Fruit fly (Drosophila melanogaster) whole organism, embryonic: ENCODE measurements around the gene CG2533.
A peak's percentile ranks its signal among the peaks of the same experiment; 100 is the strongest.

Experiments
- Atf-2 ChIP-seq: fragments of 200-800 bp; sonication (Bioruptor generic); optimal IDR thresholded peaks from 2 replicates; lab custom pipeline; 2016; ENCODE audit warnings: missing biosample characterization, missing genetic modification characterization
- Atf6 ChIP-seq: fragments of 200-800 bp; sonication (Bioruptor generic); IDR thresholded peaks from 2 replicates; pipeline ENCODE4 v1.3.6; 2022; ENCODE audit warnings: missing biosample characterization, missing genetic modification characterization
- CG11695 ChIP-seq: fragments of 200-800 bp; sonication (Bioruptor generic); IDR thresholded peaks from 3 replicates; pipeline ENCODE4 v1.3.6; 2022; ENCODE audit warnings: missing biosample characterization, missing genetic modification characterization
- CG11723 ChIP-seq: fragments of 200-800 bp; sonication (Bioruptor generic); optimal IDR thresholded peaks from 2 replicates; lab custom pipeline; 2017; ENCODE audit warnings: missing biosample characterization, mild to moderate bottlenecking, missing genetic modification characterization
- CG12104 ChIP-seq: fragments of 200-800 bp; sonication (Bioruptor generic); optimal IDR thresholded peaks from 3 replicates; lab custom pipeline; 2016; ENCODE audit warnings: missing biosample characterization, missing genetic modification characterization
- CG13287 ChIP-seq: fragments of 200-800 bp; sonication (Bioruptor generic); IDR thresholded peaks from 2 replicates; pipeline ENCODE4 v1.3.6; 2022; ENCODE audit warnings: missing biosample characterization, missing genetic modification characterization; ENCODE audit not compliant: partially characterized antibody
- CG15601 ChIP-seq: fragments of 200-800 bp; sonication (Bioruptor generic); optimal IDR thresholded peaks from 3 replicates; lab custom pipeline; 2019; ENCODE audit warnings: missing biosample characterization, mild to moderate bottlenecking, missing genetic modification characterization, moderate library complexity
- CG17359 ChIP-seq: fragments of 200-800 bp; sonication (Bioruptor generic); optimal IDR thresholded peaks from 3 replicates; lab custom pipeline; 2018; ENCODE audit warnings: missing biosample characterization, mild to moderate bottlenecking, missing genetic modification characterization, moderate library complexity
- CG18011 ChIP-seq: fragments of 200-800 bp; sonication (Bioruptor generic); optimal IDR thresholded peaks from 2 replicates; lab custom pipeline; 2017; ENCODE audit warnings: missing biosample characterization, missing genetic modification characterization, mild to moderate bottlenecking, moderate library complexity, missing genotype
- CG30020 ChIP-seq: fragments of 200-800 bp; optimal IDR thresholded peaks from 2 replicates; lab custom pipeline; 2019; ENCODE audit warnings: missing biosample characterization, mild to moderate bottlenecking, missing genetic modification characterization, moderate library complexity
- CG3065 ChIP-seq: fragments of 200-800 bp; sonication (Bioruptor generic); optimal IDR thresholded peaks from 2 replicates; lab custom pipeline; 2016; ENCODE audit warnings: missing biosample characterization, missing genetic modification characterization
- CG31365 ChIP-seq: fragments of 200-800 bp; sonication (Bioruptor generic); optimal IDR thresholded peaks from 2 replicates; lab custom pipeline; 2018; ENCODE audit warnings: missing biosample characterization, mild to moderate bottlenecking, missing genetic modification characterization
- CG33213 ChIP-seq: fragments of 200-800 bp; sonication (Bioruptor generic); optimal IDR thresholded peaks from 3 replicates; lab custom pipeline; 2016; ENCODE audit warnings: missing biosample characterization, missing genetic modification characterization
- CG3995 ChIP-seq: fragments of 200-800 bp; sonication (Bioruptor generic); optimal IDR thresholded peaks from 3 replicates; lab custom pipeline; 2016; ENCODE audit warnings: missing biosample characterization, missing genetic modification characterization
- CG5953 ChIP-seq: fragments of 200-800 bp; sonication (Bioruptor generic); IDR thresholded peaks from 2 replicates; pipeline ENCODE4 v1.3.6; 2022; ENCODE audit warnings: missing biosample characterization, missing genetic modification characterization
- CG6175 ChIP-seq: fragments of 200-800 bp; sonication (Bioruptor generic); IDR thresholded peaks from 3 replicates; pipeline ENCODE4 v1.3.6; 2022; ENCODE audit warnings: missing biosample characterization, missing genetic modification characterization
- CG7928 ChIP-seq: fragments of 200-800 bp; sonication (Bioruptor generic); optimal IDR thresholded peaks from 2 replicates; lab custom pipeline; 2017; ENCODE audit warnings: missing biosample characterization, mild to moderate bottlenecking, missing genetic modification characterization
- CG9437 ChIP-seq: fragments of 200-800 bp; sonication (Bioruptor generic); optimal IDR thresholded peaks from 2 replicates; lab custom pipeline; 2018; ENCODE audit warnings: missing biosample characterization, mild to moderate bottlenecking, missing genetic modification characterization
- CG9876 ChIP-seq: fragments of 200-800 bp; sonication (Bioruptor generic); optimal IDR thresholded peaks from 2 replicates; lab custom pipeline; 2016; ENCODE audit warnings: missing biosample characterization, missing genetic modification characterization
- Camta ChIP-seq: fragments of 200-800 bp; sonication (Bioruptor generic); optimal IDR thresholded peaks from 2 replicates; lab custom pipeline; 2016; ENCODE audit warnings: missing biosample characterization, missing genetic modification characterization
- Doc2 ChIP-seq: fragments of 200-800 bp; sonication (Bioruptor generic); IDR thresholded peaks from 2 replicates; pipeline ENCODE4 v1.3.6; 2022; ENCODE audit warnings: missing biosample characterization, missing genetic modification characterization
- Doc3 ChIP-seq: fragments of 200-800 bp; sonication (Bioruptor generic); IDR thresholded peaks from 3 replicates; pipeline ENCODE4 v1.3.6; 2022; ENCODE audit warnings: missing biosample characterization, missing genetic modification characterization; ENCODE audit not compliant: partially characterized antibody
- Dp ChIP-seq: fragments of 200-800 bp; sonication (Bioruptor generic); optimal IDR thresholded peaks from 2 replicates; lab custom pipeline; 2018; ENCODE audit warnings: missing biosample characterization, mild to moderate bottlenecking, missing genetic modification characterization, moderate library complexity
- Hmr ChIP-seq: fragments of 200-800 bp; sonication (Bioruptor generic); optimal IDR thresholded peaks from 3 replicates; lab custom pipeline; 2017; ENCODE audit warnings: mild to moderate bottlenecking, missing biosample characterization, missing genetic modification reagents, missing genetic modification characterization
- Hr78 ChIP-seq, 2 experiments: fragments of 200-800 bp in 1 of 2; fragments of >200 bp in 1 of 2; sonication (Bioruptor generic) in 1 of 2; optimal IDR thresholded peaks; 2 replicates each; lab custom pipeline; 2017 to 2019; ENCODE audit warnings: missing biosample characterization in 2 of 2, missing genetic modification characterization in 2 of 2, mild to moderate bottlenecking in 1 of 2, moderate library complexity in 1 of 2
- Jarid2 ChIP-seq: fragments of 200-800 bp; sonication (Bioruptor generic); optimal IDR thresholded peaks from 3 replicates; lab custom pipeline; 2017; ENCODE audit warnings: mild to moderate bottlenecking, missing biosample characterization, missing genetic modification reagents, missing genetic modification characterization
- MBD-R2 ChIP-seq: fragments of 200-800 bp; sonication (Bioruptor generic); IDR thresholded peaks from 2 replicates; pipeline ENCODE4 v1.3.6; 2022; ENCODE audit warnings: missing biosample characterization, missing genetic modification characterization
- Med ChIP-seq: fragments of 200-800 bp; sonication (Bioruptor generic); peaks from one replicate; lab custom pipeline; 2016; ENCODE audit warnings: missing biosample characterization, missing genetic modification characterization, mild to moderate bottlenecking, inconsistent platforms, moderate library complexity
- Meics ChIP-seq: fragments of 200-800 bp; sonication (Bioruptor generic); optimal IDR thresholded peaks from 2 replicates; lab custom pipeline; 2017; ENCODE audit warnings: missing biosample characterization, mild to moderate bottlenecking, missing genetic modification characterization
- Myb ChIP-seq: fragments of 200-800 bp; sonication (Bioruptor generic); optimal IDR thresholded peaks from 2 replicates; lab custom pipeline; 2016; ENCODE audit warnings: missing biosample characterization, missing genetic modification characterization
- Spps ChIP-seq: fragments of 200-800 bp; sonication (Bioruptor generic); optimal IDR thresholded peaks from 2 replicates; lab custom pipeline; 2018; ENCODE audit warnings: missing biosample characterization, mild to moderate bottlenecking, missing genetic modification characterization
- Taf1 ChIP-seq: fragments of 200-800 bp; sonication (Bioruptor generic); IDR thresholded peaks from 2 replicates; pipeline ENCODE4 v1.3.6; 2022; ENCODE audit warnings: missing biosample characterization, missing genetic modification characterization
- az2 ChIP-seq: fragments of 200-800 bp; sonication (Bioruptor generic); optimal IDR thresholded peaks from 3 replicates; lab custom pipeline; 2016; ENCODE audit warnings: missing biosample characterization, missing genetic modification characterization
- btn ChIP-seq: fragments of 200-800 bp; sonication (Bioruptor generic); optimal IDR thresholded peaks from 2 replicates; lab custom pipeline; 2016; ENCODE audit warnings: missing biosample characterization, missing genetic modification characterization
- chn ChIP-seq: fragments of 200-800 bp; sonication (Bioruptor generic); optimal IDR thresholded peaks from 2 replicates; lab custom pipeline; 2016; ENCODE audit warnings: missing biosample characterization, missing genetic modification characterization
- esg ChIP-seq: fragments of 200-800 bp; sonication (Bioruptor generic); conservative IDR thresholded peaks from 2 replicates; pipeline ENCODE4 v1.3.6; 2022; ENCODE audit warnings: missing biosample characterization, missing genetic modification characterization
- grau ChIP-seq: fragments of 200-800 bp; optimal IDR thresholded peaks from 3 replicates; lab custom pipeline; 2019; ENCODE audit warnings: missing biosample characterization, mild to moderate bottlenecking, missing genetic modification characterization, moderate library complexity
- h ChIP-seq: fragments of >200 bp; optimal IDR thresholded peaks from 2 replicates; lab custom pipeline; 2017
- her ChIP-seq: fragments of 200-800 bp; sonication (Bioruptor generic); optimal IDR thresholded peaks from 2 replicates; lab custom pipeline; 2016; ENCODE audit warnings: missing biosample characterization, missing genetic modification characterization
- pb ChIP-seq: fragments of 200-800 bp; sonication (Bioruptor generic); optimal IDR thresholded peaks from 3 replicates; lab custom pipeline; 2016; ENCODE audit warnings: missing biosample characterization, missing genetic modification characterization
- prd ChIP-seq, 3 experiments: fragments of >200 bp in 2 of 3; fragments of 200-800 bp in 1 of 3; sonication (Bioruptor generic) in 1 of 3; optimal IDR thresholded peaks in 2 of 3; IDR thresholded peaks in 1 of 3; 2 replicates in 2 of 3; 3 replicates in 1 of 3; pipeline versions ENCODE4 v1.3.6 to Lab custom; 2017 to 2022; ENCODE audit warnings: missing biosample characterization in 1 of 3, missing genetic modification characterization in 1 of 3
- psq ChIP-seq: fragments of 200-800 bp; sonication (Bioruptor generic); optimal IDR thresholded peaks from 2 replicates; lab custom pipeline; 2017; ENCODE audit warnings: missing biosample characterization, missing genetic modification characterization
- repo ChIP-seq: fragments of 200-800 bp; sonication (Bioruptor generic); optimal IDR thresholded peaks from 2 replicates; lab custom pipeline; 2016; ENCODE audit warnings: missing biosample characterization, missing genetic modification characterization
- sr ChIP-seq: fragments of 200-800 bp; sonication (Bioruptor generic); IDR thresholded peaks from 3 replicates; pipeline ENCODE4 v1.3.6; 2022; ENCODE audit warnings: missing biosample characterization, missing genetic modification characterization
- tx ChIP-seq: fragments of 200-800 bp; sonication (Bioruptor generic); optimal IDR thresholded peaks from 2 replicates; lab custom pipeline; 2016; ENCODE audit warnings: missing biosample characterization, missing genetic modification characterization
- unc-4 ChIP-seq: fragments of 200-800 bp; sonication (Bioruptor generic); IDR thresholded peaks from 2 replicates; pipeline ENCODE4 v1.3.6; 2022; ENCODE audit warnings: missing biosample characterization, missing genetic modification characterization; ENCODE audit not compliant: partially characterized antibody
- wdn ChIP-seq: fragments of 200-800 bp; sonication (Bioruptor generic); IDR thresholded peaks from 2 replicates; pipeline ENCODE4 v1.3.6; 2022; ENCODE audit warnings: missing biosample characterization, missing genetic modification characterization
- wek ChIP-seq: fragments of 200-800 bp; sonication (Bioruptor generic); optimal IDR thresholded peaks from 3 replicates; lab custom pipeline; 2018; ENCODE audit warnings: missing biosample characterization, mild to moderate bottlenecking, missing genetic modification characterization, moderate library complexity

The CG2533 gene

dm6 chrX:11580200-11580840 lies 23.7 kb downstream of the CG2533 start, which contains the start of gene nod (continued):
- TF ChIP-seq wek (GFP tag; lab: Kevin White, UChicago) (no peak), CG17359 (tag; lab: Kevin White, UChicago) (peak; percentile 69), CG31365 (tag; lab: Kevin White, UChicago) (no peak), Doc3 (peak; percentile 58; the same call in 2 of the 3 replicates), btn (GFP tag; lab: Kevin White, UChicago) (no peak), psq (no peak), Hr78 (GFP tag; optimal IDR thresholded peaks at IDR 0.05; lab: Kevin White, UChicago) (no peak)

dm6 chrX:11578841-11579240 lies 25.2 kb downstream of the CG2533 start:
- TF ChIP-seq CG18011 (GFP tag; lab: Kevin White, UChicago) (no peak), CG11695 (GFP tag; lab: Robert Waterston, UW) (no peak), h (lab: Kevin White, UChicago) (no peak), wdn (GFP tag; lab: Robert Waterston, UW) (no peak), CG5953 (no peak), Jarid2 (GFP tag; lab: Kevin White, UChicago) (no peak), Camta (GFP tag; lab: Kevin White, UChicago) (no peak), CG12104 (GFP tag; lab: Kevin White, UChicago) (no peak), Taf1 (GFP tag; lab: Robert Waterston, UW) (no peak), CG33213 (GFP tag; lab: Kevin White, UChicago) (peak; percentile 92), pb (GFP tag; lab: Kevin White, UChicago) (no peak), CG13287 (peak; percentile 77), CG11723 (GFP tag; lab: Kevin White, UChicago) (no peak), MBD-R2 (GFP tag; lab: Robert Waterston, UW) (peak; percentile 21; the same call in 1 of the 2 replicates), repo (no peak), CG30020 (tag; lab: Kevin White, UChicago) (no peak), esg (GFP tag; lab: Robert Waterston, UW) (no peak), CG15601 (tag; lab: Kevin White, UChicago) (peak; percentile 32), Spps (tag; lab: Kevin White, UChicago) (peak; percentile 13), CG7928 (GFP tag; lab: Kevin White, UChicago) (peak; percentile 78), Hmr (GFP tag; lab: Kevin White, UChicago) (peak; percentile 47), az2 (no peak), unc-4 (GFP tag; lab: Robert Waterston, UW) (peak; percentile 47; the same call in 1 of the 2 replicates), CG9437 (GFP tag; lab: Kevin White, UChicago) (no peak), psq (no peak), chn (GFP tag; lab: Kevin White, UChicago) (no peak), her (no peak), Med (peak; percentile 66), Dp (GFP tag; lab: Kevin White, UChicago) (peak; percentile 43), tx (GFP tag; lab: Kevin White, UChicago) (no peak), Atf-2 (GFP tag; lab: Kevin White, UChicago) (no peak), Doc2 (GFP tag; lab: Robert Waterston, UW) (no peak), Atf6 (no peak), CG3065 (GFP tag; lab: Kevin White, UChicago) (no peak), CG6175 (no peak), CG9876 (GFP tag; lab: Kevin White, UChicago) (no peak), Myb (peak; percentile 17), sr (GFP tag; lab: Robert Waterston, UW) (no peak), grau (tag; lab: Kevin White, UChicago) (peak; percentile 5), Meics (no peak), btn (GFP tag; lab: Kevin White, UChicago) (no peak), CG3995 (GFP tag; lab: Kevin White, UChicago) (no peak), prd (optimal IDR thresholded peaks at IDR 0.05; lab: Kevin White, UChicago) (no peak), prd (GFP tag; IDR thresholded peaks at IDR 0.05; lab: Robert Waterston, UW) (no peak)
